Fruit fly (Drosophila melanogaster): Measurements from ENCODE around the gene abd-A.

- TF ChIP-seq CG17385 (GFP tag; optimal IDR thresholded peaks at IDR 0.05) (no peak), fd102C (GFP tag; optimal IDR thresholded peaks at IDR 0.05) (no peak), CG4820 (GFP tag; optimal IDR thresholded peaks at IDR 0.05) (no peak), Drgx (GFP tag; IDR thresholded peaks at IDR 0.05) (no peak), zfh2 (GFP tag; optimal IDR thresholded peaks at IDR 0.05) (no peak), CG32772 (GFP tag; IDR thresholded peaks at IDR 0.05) (no peak), Gug (GFP tag; IDR thresholded peaks at IDR 0.05) (no peak)
Observed at dm6 chr3R:16788011-16788410, 41.8 kb downstream of the abd-A start, which contains the start of gene Glut3.
